Worm (Caenorhabditis elegans) whole organism, L2 larva: ENCODE results near the gene alh-5.

Experiments used
- C34F6.9 ChIP-seq: fragments of 150-350 bp; optimal IDR thresholded peaks from 2 replicates; lab custom pipeline; 2014; ENCODE audit warnings: missing biosample characterization, missing genetic modification characterization
- R02D3.7 ChIP-seq: fragments of 150-350 bp; optimal IDR thresholded peaks from 2 replicates; lab custom pipeline; 2014; ENCODE audit warnings: missing biosample characterization, missing genetic modification characterization
- lsy-2 ChIP-seq, 2 experiments: fragments of 150-350 bp in 1 of 2; sonication (generic microtip) in 1 of 2; optimal IDR thresholded peaks; 2 replicates each; lab custom pipeline; 2014 to 2017; ENCODE audit warnings: missing biosample characterization in 2 of 2, missing genetic modification characterization in 2 of 2
- unc-55 ChIP-seq: fragments of 150-350 bp; sonication (generic microtip); optimal IDR thresholded peaks from 3 replicates; lab custom pipeline; 2014; ENCODE audit warnings: missing biosample characterization, missing genetic modification reagents, missing genetic modification characterization

- TF ChIP-seq lsy-2 (tag; optimal IDR thresholded peaks at IDR 0.05; lab: Kevin White, UChicago), result no peak
- TF ChIP-seq unc-55 (GFP tag; lab: Kevin White, UChicago), result no peak
- TF ChIP-seq R02D3.7 (tag; lab: Kevin White, UChicago), result no peak
- TF ChIP-seq C34F6.9, result no peak
Measured at ce11 chrV:1998358-1998757, 1.0 kb downstream of the alh-5 start.
